Worm (Caenorhabditis elegans) whole organism, L4 larva: ENCODE data around the gene Y37D8A.8.

Experiments used
- T26A8.4 ChIP-seq: fragments of 200-800 bp; sonication (Bioruptor generic); IDR thresholded peaks from 2 replicates; pipeline ENCODE4 v1.3.6; 2022; ENCODE audit warnings: missing genetic modification characterization, missing compliant biosample characterization
- Y48G9A.11 ChIP-seq: fragments of 200-800 bp; sonication (Bioruptor generic); IDR thresholded peaks from 2 replicates; pipeline ENCODE4 v1.3.6; 2022; ENCODE audit warnings: missing genetic modification reagents, missing genetic modification characterization, missing compliant biosample characterization
- ama-1 ChIP-seq: fragments of 150-350 bp; optimal IDR thresholded peaks from 2 replicates; lab custom pipeline; 2014; ENCODE audit warnings: inconsistent platforms, mixed read lengths
- ceh-28 ChIP-seq: fragments of 150-350 bp; optimal IDR thresholded peaks from 2 replicates; lab custom pipeline; 2014; ENCODE audit warnings: missing biosample characterization, missing genetic modification reagents, missing genetic modification characterization
- ceh-62 ChIP-seq: sonication (generic microtip); optimal IDR thresholded peaks from 2 replicates; lab custom pipeline; 2017; ENCODE audit warnings: missing biosample characterization, missing genetic modification characterization
- dmd-6 ChIP-seq: fragments of 200-800 bp; sonication (Bioruptor generic); IDR thresholded peaks from 2 replicates; pipeline ENCODE4 v1.3.6; 2022; ENCODE audit warnings: missing genetic modification reagents, missing genetic modification characterization, missing compliant biosample characterization
- dmd-9 ChIP-seq: fragments of 200-800 bp; sonication (Bioruptor generic); IDR thresholded peaks from 2 replicates; pipeline ENCODE4 v1.3.6; 2022; ENCODE audit warnings: missing genetic modification reagents, missing genetic modification characterization, missing compliant biosample characterization
- dpl-1 ChIP-seq: fragments of 150-350 bp; optimal IDR thresholded peaks from 2 replicates; lab custom pipeline; 2014; ENCODE audit warnings: missing biosample characterization, missing genetic modification reagents, missing genetic modification characterization
- dve-1 ChIP-seq: sonication (generic microtip); optimal IDR thresholded peaks from 2 replicates; lab custom pipeline; 2017; ENCODE audit warnings: antibody characterized with exemption, mild to moderate bottlenecking, missing genetic modification characterization, missing compliant biosample characterization; ENCODE audit not compliant: insufficient read depth
- egl-43 ChIP-seq: fragments of 200-800 bp; sonication (Bioruptor generic); IDR thresholded peaks from 2 replicates; pipeline ENCODE4 v1.3.6; 2022; ENCODE audit warnings: missing genetic modification reagents, missing genetic modification characterization, missing compliant biosample characterization
- fkh-10 ChIP-seq: fragments of 150-350 bp; optimal IDR thresholded peaks from 2 replicates; lab custom pipeline; 2014; ENCODE audit warnings: missing biosample characterization, missing genetic modification reagents, missing genetic modification characterization
- fos-1 ChIP-seq: fragments of 150-350 bp; optimal IDR thresholded peaks from 2 replicates; lab custom pipeline; 2014; ENCODE audit warnings: missing biosample characterization, missing genetic modification characterization
- hlh-11 ChIP-seq: fragments of 200-800 bp; sonication (Bioruptor generic); optimal IDR thresholded peaks from 2 replicates; lab custom pipeline; 2018; ENCODE audit warnings: mild to moderate bottlenecking, missing genetic modification characterization, missing compliant biosample characterization
- hlh-30 ChIP-seq: sonication (generic microtip); optimal IDR thresholded peaks from 2 replicates; lab custom pipeline; 2017; ENCODE audit warnings: antibody characterized with exemption, mild to moderate bottlenecking, missing genetic modification characterization, missing compliant biosample characterization; ENCODE audit not compliant: insufficient read depth
- lim-7 ChIP-seq: fragments of 200-800 bp; sonication (Bioruptor generic); IDR thresholded peaks from 2 replicates; pipeline ENCODE4 v1.3.6; 2022; ENCODE audit warnings: missing genetic modification characterization, missing compliant biosample characterization
- lir-3 ChIP-seq: sonication (generic microtip); optimal IDR thresholded peaks from 2 replicates; lab custom pipeline; 2016; ENCODE audit warnings: mild to moderate bottlenecking, missing genetic modification characterization, missing compliant biosample characterization
- madf-5 ChIP-seq, 2 experiments: fragments of 200-800 bp; sonication (Bioruptor generic); IDR thresholded peaks; 2 replicates each; pipeline ENCODE4 v1.3.6; 2022; ENCODE audit warnings: missing compliant biosample characterization in 2 of 2, missing genetic modification characterization in 2 of 2
- madf-9 ChIP-seq: fragments of 200-800 bp; sonication (Bioruptor generic); conservative IDR thresholded peaks from 2 replicates; pipeline ENCODE4 v1.3.6; 2022; ENCODE audit warnings: missing genetic modification reagents, missing genetic modification characterization, missing compliant biosample characterization
- mes-2 ChIP-seq: sonication (generic microtip); optimal IDR thresholded peaks from 2 replicates; lab custom pipeline; 2016; ENCODE audit warnings: missing genotype, mild to moderate bottlenecking, missing genetic modification characterization, missing compliant biosample characterization; ENCODE audit not compliant: poor library complexity, severe bottlenecking
- mxl-3 ChIP-seq: fragments of 200-800 bp; sonication (Bioruptor generic); optimal IDR thresholded peaks from 2 replicates; lab custom pipeline; 2018; ENCODE audit warnings: mild to moderate bottlenecking, missing genetic modification characterization, missing compliant biosample characterization
- nhr-102 ChIP-seq: sonication (generic microtip); optimal IDR thresholded peaks from 2 replicates; lab custom pipeline; 2016; ENCODE audit warnings: mild to moderate bottlenecking, missing genetic modification characterization, moderate library complexity, missing compliant biosample characterization
- nhr-11 ChIP-seq: fragments of 150-350 bp; optimal IDR thresholded peaks from 2 replicates; lab custom pipeline; 2014; ENCODE audit warnings: missing biosample characterization, missing genetic modification characterization
- nhr-237 ChIP-seq: sonication (generic microtip); optimal IDR thresholded peaks from 2 replicates; lab custom pipeline; 2017; ENCODE audit warnings: missing biosample characterization, missing genetic modification characterization
- nhr-28 ChIP-seq: fragments of 150-350 bp; optimal IDR thresholded peaks from 2 replicates; lab custom pipeline; 2014; ENCODE audit warnings: missing biosample characterization, missing genetic modification characterization
- nhr-41 ChIP-seq: fragments of 200-800 bp; sonication (Bioruptor generic); IDR thresholded peaks from 2 replicates; pipeline ENCODE4 v1.3.6; 2022; ENCODE audit warnings: missing genetic modification reagents, missing genetic modification characterization, missing compliant biosample characterization
- nhr-42 ChIP-seq: fragments of 200-800 bp; sonication (Bioruptor generic); IDR thresholded peaks from 2 replicates; pipeline ENCODE4 v1.3.6; 2022; ENCODE audit warnings: missing genetic modification characterization, missing compliant biosample characterization
- nhr-6 ChIP-seq: fragments of 150-350 bp; optimal IDR thresholded peaks from 2 replicates; lab custom pipeline; 2014; ENCODE audit warnings: missing biosample characterization, missing genetic modification characterization
- php-3 ChIP-seq: fragments of 200-800 bp; sonication (Bioruptor generic); IDR thresholded peaks from 2 replicates; pipeline ENCODE4 v1.3.6; 2022; ENCODE audit warnings: missing genetic modification reagents, missing genetic modification characterization, missing compliant biosample characterization
- saeg-2 ChIP-seq: fragments of 200-800 bp; sonication (Bioruptor generic); IDR thresholded peaks from 2 replicates; pipeline ENCODE4 v1.3.6; 2022; ENCODE audit warnings: missing genetic modification reagents, missing genetic modification characterization, missing compliant biosample characterization
- sdz-12 ChIP-seq: fragments of 200-800 bp; sonication (Bioruptor generic); optimal IDR thresholded peaks from 2 replicates; lab custom pipeline; 2018; ENCODE audit warnings: mild to moderate bottlenecking, missing genetic modification characterization, missing compliant biosample characterization
- snpc-1.2 ChIP-seq: fragments of 200-800 bp; sonication (Bioruptor generic); IDR thresholded peaks from 2 replicates; pipeline ENCODE4 v1.3.6; 2022; ENCODE audit warnings: missing genetic modification reagents, missing genetic modification characterization, missing compliant biosample characterization
- snpc-4 ChIP-seq: fragments of 150-350 bp; optimal IDR thresholded peaks from 2 replicates; lab custom pipeline; 2014; ENCODE audit warnings: missing biosample characterization, missing genetic modification characterization
- tra-1 ChIP-seq: fragments of 200-800 bp; sonication (Bioruptor generic); IDR thresholded peaks from 2 replicates; pipeline ENCODE4 v1.3.6; 2022; ENCODE audit warnings: missing genetic modification reagents, missing genetic modification characterization, missing compliant biosample characterization
- unc-130 ChIP-seq: sonication (generic microtip); optimal IDR thresholded peaks from 2 replicates; lab custom pipeline; 2016; ENCODE audit warnings: missing genetic modification reagents, missing genetic modification characterization, missing compliant biosample characterization
- unc-39 ChIP-seq: sonication (generic microtip); optimal IDR thresholded peaks from 2 replicates; lab custom pipeline; 2017; ENCODE audit warnings: missing biosample characterization, missing genetic modification characterization
- zag-1 ChIP-seq: fragments of 150-350 bp; optimal IDR thresholded peaks from 2 replicates; lab custom pipeline; 2014; ENCODE audit warnings: missing biosample characterization, missing genetic modification characterization
- zfp-3 ChIP-seq: fragments of 200-800 bp; sonication (Bioruptor generic); conservative IDR thresholded peaks from 2 replicates; pipeline ENCODE4 v1.3.6; 2022; ENCODE audit warnings: missing genetic modification reagents, missing genetic modification characterization, missing compliant biosample characterization

Y37D8A.8 gene

DNA sequence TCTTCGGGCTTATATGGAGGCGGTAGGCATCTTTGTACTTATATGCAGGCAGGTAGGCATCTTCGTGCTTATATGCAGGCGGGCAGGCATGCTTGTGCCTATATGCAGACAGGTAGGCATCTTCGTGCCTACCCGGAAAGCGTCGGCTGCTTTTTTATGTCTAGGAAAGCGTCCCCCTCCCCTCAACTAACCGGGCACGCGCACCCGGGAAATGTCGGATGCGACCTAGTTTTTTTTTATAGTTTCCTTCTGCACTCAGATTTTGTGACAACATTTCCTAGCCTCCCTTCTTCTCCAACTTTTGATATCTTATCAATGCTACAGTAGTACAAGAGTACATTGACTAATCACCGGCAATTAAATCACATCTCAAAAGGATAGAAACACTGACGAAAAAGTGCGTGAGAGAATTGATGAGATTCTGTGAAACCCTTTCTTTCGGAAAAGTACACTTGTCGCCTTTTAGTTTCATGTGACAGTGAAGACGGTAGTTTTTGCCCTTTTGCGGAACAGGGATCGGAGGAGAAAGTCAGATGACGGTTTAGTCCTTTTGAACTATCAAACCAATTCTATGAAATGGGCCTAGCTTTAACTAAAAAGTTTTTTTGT, 15.7 kb upstream of the Y37D8A.8 start (continued):
- TF ChIP-seq egl-43: no peak
- no peak for TF ChIP-seq php-3 (GFP tag; lab: Robert Waterston, UW)

DNA sequence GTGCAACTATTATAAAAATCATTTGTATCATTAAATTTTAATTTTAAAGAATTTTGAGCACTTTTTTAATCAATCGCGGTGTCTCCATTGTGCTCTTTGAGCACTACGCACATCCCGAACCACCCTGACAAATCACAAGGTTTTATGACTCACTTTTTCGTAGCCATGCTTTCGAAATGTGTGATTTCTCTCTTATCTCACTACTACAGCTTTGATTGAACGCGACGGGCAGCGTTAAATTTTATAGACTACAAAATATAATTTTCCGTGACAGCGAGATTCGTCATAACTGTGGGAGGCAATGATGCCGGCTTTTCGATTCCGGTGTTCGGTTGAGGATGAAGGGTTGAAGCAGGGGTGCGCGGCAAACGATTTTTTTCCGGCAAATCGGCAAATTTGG, 15.1 kb upstream of the Y37D8A.8 start:
- TF ChIP-seq fkh-10 (GFP tag; lab: Kevin White, UChicago) (no peak), unc-39 (tag; lab: Kevin White, UChicago) (no peak), zag-1 (no peak), mes-2 (tag; lab: Kevin White, UChicago) (peak; percentile 20), mxl-3 (GFP tag; lab: Kevin White, UChicago) (peak; percentile 28), dve-1 (tag; lab: Kevin White, UChicago) (peak; percentile 68), nhr-41 (GFP tag; lab: Robert Waterston, UW) (0 out of 2 replicates have a peak, but pooled peaks have one; percentile 21), nhr-102 (tag; lab: Kevin White, UChicago) (peak; percentile 28), tra-1 (GFP tag; lab: Robert Waterston, UW) (0 out of 2 replicates have a peak, but pooled peaks have one; percentile 18), lim-7 (GFP tag; lab: Robert Waterston, UW) (no peak), dmd-9 (GFP tag; lab: Robert Waterston, UW) (no peak), php-3 (GFP tag; lab: Robert Waterston, UW) (peak; percentile 24; the same call in 1 of the 2 replicates), hlh-11 (tag; lab: Kevin White, UChicago) (peak; percentile 75), nhr-28 (tag; lab: Kevin White, UChicago) (peak; percentile 100), hlh-30 (tag; lab: Kevin White, UChicago) (peak; percentile 47), dmd-6 (GFP tag; lab: Robert Waterston, UW) (peak; percentile 88)

DNA sequence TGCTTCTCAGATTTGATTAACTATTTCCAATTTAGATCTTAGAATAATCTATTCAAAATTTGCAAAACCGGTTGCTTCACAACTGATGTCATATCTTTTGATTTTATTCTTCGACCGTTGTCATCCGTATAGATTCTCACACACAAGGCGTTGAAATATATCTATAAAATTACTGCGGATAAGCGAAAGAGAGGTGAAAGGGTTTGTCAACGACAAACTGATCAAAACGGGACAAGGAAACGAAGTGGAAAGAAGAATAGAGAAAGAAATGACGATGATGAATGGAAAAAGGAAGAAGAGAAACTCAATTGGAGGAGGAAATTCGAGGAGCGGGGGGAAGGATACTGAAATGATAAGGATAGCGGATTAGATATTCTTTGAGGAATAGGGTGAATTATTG, 13.7 kb upstream of the Y37D8A.8 start:
- peak; percentile 34 for TF ChIP-seq nhr-28 (tag; lab: Kevin White, UChicago)
- TF ChIP-seq madf-9 (GFP tag; lab: Robert Waterston, UW): no peak
- no peak for TF ChIP-seq php-3 (GFP tag; lab: Robert Waterston, UW)
- TF ChIP-seq snpc-4: no peak
- TF ChIP-seq nhr-11 (tag; lab: Kevin White, UChicago): no peak

DNA sequence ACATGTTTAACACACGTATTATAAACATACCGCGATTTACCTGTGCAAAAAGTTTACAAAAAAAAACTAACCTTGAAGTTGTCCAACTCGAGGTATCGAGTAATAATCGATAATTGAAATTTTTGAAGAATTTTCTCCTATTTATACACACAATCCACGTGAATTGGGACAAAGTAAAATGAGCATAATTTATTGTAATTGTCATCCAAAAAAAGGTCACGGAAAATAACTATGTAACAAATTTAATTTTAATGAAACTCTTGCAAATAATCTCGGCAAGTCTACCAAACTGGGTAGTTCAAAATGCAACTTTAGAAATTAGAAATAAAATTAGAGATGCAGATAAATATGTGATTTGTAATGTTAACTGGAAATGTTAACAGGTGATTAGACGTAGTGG, 9.4 kb upstream of the Y37D8A.8 start, which contains the start of gene Y37D8A.5:
Gene Y37D8A.5 (minus strand): TSS at position 101 of the 400 bp plus-strand sequence.
- no peak for TF ChIP-seq ama-1 (lab: Kevin White, UChicago)
- TF ChIP-seq nhr-237: no peak
- no peak for TF ChIP-seq madf-9 (GFP tag; lab: Robert Waterston, UW)
- TF ChIP-seq sdz-12 (GFP tag; lab: Kevin White, UChicago): no peak
- TF ChIP-seq lir-3 (tag; lab: Kevin White, UChicago): no peak
- no peak for TF ChIP-seq T26A8.4 (GFP tag; lab: Robert Waterston, UW)
- TF ChIP-seq zfp-3: no peak
- TF ChIP-seq madf-5 (GFP tag; IDR thresholded peaks at IDR 0.05; lab: Robert Waterston, UW): no peak
- TF ChIP-seq, all 104 proteins: peak for 0

DNA sequence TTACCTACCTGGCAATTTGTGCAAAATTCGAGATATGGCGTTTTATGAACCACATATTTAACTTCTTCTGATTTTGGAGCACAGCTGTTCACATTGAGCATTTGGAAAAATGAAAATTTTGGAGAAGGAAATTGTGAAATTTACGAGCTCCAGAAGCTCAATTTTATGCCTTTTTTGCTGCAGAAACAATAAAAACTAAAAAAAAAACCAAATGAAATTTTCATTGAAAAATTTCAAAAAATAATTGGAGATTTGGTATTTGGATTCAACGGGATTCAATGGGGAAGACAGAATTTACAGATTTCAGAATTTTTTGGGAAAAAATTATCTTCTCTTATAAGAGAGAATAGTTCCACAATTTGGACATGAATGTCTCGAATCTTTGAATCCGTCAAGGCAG, 8.1 kb upstream of the Y37D8A.8 start, which contains the start of gene Y37D8A.26:
Gene Y37D8A.26 (minus strand): TSS at position 101 of the 400 bp plus-strand sequence.
- no peak for TF ChIP-seq ceh-62 (tag; lab: Kevin White, UChicago)
- no peak for TF ChIP-seq nhr-102 (tag; lab: Kevin White, UChicago)
- no peak for TF ChIP-seq nhr-41 (GFP tag; lab: Robert Waterston, UW)
- TF ChIP-seq Y48G9A.11 (GFP tag; lab: Robert Waterston, UW): no peak
- TF ChIP-seq nhr-6: no peak
- no peak for TF ChIP-seq dpl-1 (GFP tag; lab: Kevin White, UChicago)
- TF ChIP-seq unc-130 (GFP tag; lab: Kevin White, UChicago): no peak
- no peak for TF ChIP-seq lir-3 (tag; lab: Kevin White, UChicago)
- no peak for TF ChIP-seq nhr-42 (GFP tag; lab: Robert Waterston, UW)
- TF ChIP-seq fos-1 (tag; lab: Kevin White, UChicago): no peak
- no peak for TF ChIP-seq ceh-28 (tag; lab: Kevin White, UChicago)
- no peak for TF ChIP-seq snpc-1.2 (GFP tag; lab: Robert Waterston, UW)
- no peak for TF ChIP-seq ama-1 (lab: Kevin White, UChicago)
- TF ChIP-seq saeg-2: no peak
